Fruit fly (Drosophila melanogaster) S2 (cell line): ENCODE results near the gene CG4887.

Experiments used
- CG8478 ChIP-seq: fragments of >200 bp; optimal IDR thresholded peaks from 2 replicates; lab custom pipeline; 2018
- CTCF ChIP-seq, 2 experiments: fragments of >200 bp; optimal IDR thresholded peaks; 2 replicates each; lab custom pipeline; 2018

DNA sequence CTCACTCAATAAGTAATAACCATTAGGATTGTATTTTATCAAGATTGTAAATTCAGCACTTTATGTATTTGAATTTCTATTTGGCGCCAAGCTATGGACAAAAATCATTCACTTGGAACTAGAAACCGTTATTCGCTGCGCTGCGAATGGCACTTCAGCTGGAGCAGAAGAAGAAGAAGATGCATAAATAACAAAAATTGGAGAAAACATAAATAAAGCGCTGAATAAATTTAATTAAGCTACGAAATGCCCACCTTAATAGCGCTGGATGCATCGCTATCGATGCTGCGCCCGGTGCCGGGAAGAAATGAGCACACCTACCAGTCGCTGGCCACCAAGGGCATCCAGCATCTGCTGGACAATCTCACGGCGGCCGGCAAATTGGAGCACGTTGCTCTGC is 8.5 kb upstream of the CG4887 start, which contains the start of gene IntS14:
- TF ChIP-seq CTCF (optimal IDR thresholded peaks at IDR 0.05; lab: Kevin White, UChicago) (no peak), CG8478 (lab: Kevin White, UChicago) (no peak)
